Worm (Caenorhabditis elegans) whole organism, young adult: ENCODE results near the gene ptr-22.

Source experiments
- F33H1.4 ChIP-seq: fragments of 200-800 bp; sonication (Bioruptor generic); IDR thresholded peaks from 2 replicates; pipeline ENCODE4 v1.3.6; 2022; ENCODE audit warnings: missing genetic modification reagents, missing genetic modification characterization, missing compliant biosample characterization
- F57A8.1 ChIP-seq: fragments of 200-800 bp; sonication (Bioruptor generic); optimal IDR thresholded peaks from 2 replicates; lab custom pipeline; 2018; ENCODE audit warnings: mild to moderate bottlenecking, missing genetic modification characterization, moderate library complexity, missing compliant biosample characterization
- K11D2.4 ChIP-seq: fragments of 200-800 bp; sonication (Bioruptor generic); IDR thresholded peaks from 2 replicates; pipeline ENCODE4 v1.3.6; 2022; ENCODE audit warnings: missing genetic modification reagents, missing genetic modification characterization, missing compliant biosample characterization
- Y53F4B.3 ChIP-seq: fragments of 200-800 bp; sonication (Bioruptor generic); IDR thresholded peaks from 2 replicates; pipeline ENCODE4 v1.3.6; 2022; ENCODE audit warnings: missing genetic modification reagents, missing genetic modification characterization, missing compliant biosample characterization
- ama-1 ChIP-seq, 3 experiments: fragments of 150-350 bp in 1 of 3; sonication (generic microtip) in 2 of 3; optimal IDR thresholded peaks; 2 replicates each; lab custom pipeline; 2014 to 2018; ENCODE audit warnings: missing biosample characterization in 2 of 3, missing genetic modification characterization in 2 of 3, missing genetic modification reagents in 2 of 3
- attf-6 ChIP-seq: fragments of 200-800 bp; sonication (Bioruptor generic); IDR thresholded peaks from 2 replicates; pipeline ENCODE4 v1.3.6; 2022; ENCODE audit warnings: missing genetic modification reagents, missing genetic modification characterization, missing compliant biosample characterization
- bed-1 ChIP-seq: fragments of 200-800 bp; sonication (Bioruptor generic); IDR thresholded peaks from 2 replicates; pipeline ENCODE4 v1.3.6; 2022; ENCODE audit warnings: missing genetic modification reagents, missing genetic modification characterization, missing compliant biosample characterization
- bed-2 ChIP-seq: fragments of 200-800 bp; sonication (Bioruptor generic); IDR thresholded peaks from 2 replicates; pipeline ENCODE4 v1.3.6; 2022; ENCODE audit warnings: missing genetic modification reagents, missing genetic modification characterization, missing compliant biosample characterization
- cebp-1 ChIP-seq, 2 experiments: fragments of 200-800 bp in 1 of 2; sonication (Bioruptor generic) in 1 of 2; sonication (generic microtip) in 1 of 2; IDR thresholded peaks in 1 of 2; optimal IDR thresholded peaks in 1 of 2; 2 replicates each; pipeline versions ENCODE4 v1.3.6 to Lab custom; 2017 to 2022; ENCODE audit warnings: missing compliant biosample characterization in 2 of 2, missing genetic modification characterization in 2 of 2, mild to moderate bottlenecking in 1 of 2, missing genetic modification reagents in 1 of 2, moderate library complexity in 1 of 2
- cebp-2 ChIP-seq: fragments of 200-800 bp; sonication (Bioruptor generic); IDR thresholded peaks from 2 replicates; pipeline ENCODE4 v1.3.6; 2022; ENCODE audit warnings: missing genetic modification characterization, missing compliant biosample characterization
- ceh-58 ChIP-seq: fragments of 200-800 bp; sonication (Bioruptor generic); IDR thresholded peaks from 2 replicates; pipeline ENCODE4 v1.3.6; 2022; ENCODE audit warnings: missing genetic modification characterization, missing compliant biosample characterization
- ceh-91 ChIP-seq: fragments of 200-800 bp; sonication (Bioruptor generic); IDR thresholded peaks from 2 replicates; pipeline ENCODE4 v1.3.6; 2022; ENCODE audit warnings: missing genetic modification reagents, missing genetic modification characterization, missing compliant biosample characterization
- efl-1 ChIP-seq: fragments of 150-350 bp; optimal IDR thresholded peaks from 2 replicates; lab custom pipeline; 2014; ENCODE audit warnings: missing biosample characterization, missing genetic modification reagents, missing genetic modification characterization
- hlh-12 ChIP-seq: sonication (generic microtip); optimal IDR thresholded peaks from 2 replicates; lab custom pipeline; 2016; ENCODE audit warnings: missing genetic modification characterization, missing compliant biosample characterization
- let-526 ChIP-seq: fragments of 200-800 bp; sonication (Bioruptor generic); IDR thresholded peaks from 2 replicates; pipeline ENCODE4 v1.3.6; 2022; ENCODE audit warnings: missing genetic modification reagents, missing genetic modification characterization, missing compliant biosample characterization
- lin-26 ChIP-seq: fragments of 200-800 bp; sonication (Bioruptor generic); IDR thresholded peaks from 2 replicates; pipeline ENCODE4 v1.3.6; 2022; ENCODE audit warnings: missing genetic modification reagents, missing genetic modification characterization, missing compliant biosample characterization
- lsy-27 ChIP-seq: sonication (generic microtip); optimal IDR thresholded peaks from 2 replicates; lab custom pipeline; 2017; ENCODE audit warnings: missing genetic modification characterization, mild to moderate bottlenecking, missing compliant biosample characterization, antibody characterized with exemption, missing genotype, borderline replicate concordance; ENCODE audit not compliant: insufficient read depth
- madf-3 ChIP-seq: fragments of 200-800 bp; sonication (Bioruptor generic); IDR thresholded peaks from 2 replicates; pipeline ENCODE4 v1.3.6; 2022; ENCODE audit warnings: missing genetic modification reagents, missing genetic modification characterization, missing compliant biosample characterization
- madf-6 ChIP-seq: fragments of 200-800 bp; sonication (Bioruptor generic); IDR thresholded peaks from 2 replicates; pipeline ENCODE4 v1.3.6; 2022; ENCODE audit warnings: missing genetic modification reagents, missing genetic modification characterization, missing compliant biosample characterization
- mcd-1 ChIP-seq: fragments of 200-800 bp; sonication (Bioruptor generic); IDR thresholded peaks from 2 replicates; pipeline ENCODE4 v1.3.6; 2022; ENCODE audit warnings: missing genetic modification reagents, missing genetic modification characterization, missing compliant biosample characterization
- nhr-120 ChIP-seq: fragments of 200-800 bp; sonication (Bioruptor generic); IDR thresholded peaks from 2 replicates; pipeline ENCODE4 v1.3.6; 2022; ENCODE audit warnings: missing genetic modification characterization, missing compliant biosample characterization
- nhr-80 ChIP-seq: sonication (generic microtip); optimal IDR thresholded peaks from 2 replicates; lab custom pipeline; 2016; ENCODE audit warnings: missing genetic modification characterization, missing compliant biosample characterization
- pha-4 ChIP-seq: fragments of 150-350 bp; sonication (generic microtip); optimal IDR thresholded peaks from 2 replicates; lab custom pipeline; 2014; ENCODE audit warnings: missing biosample characterization, missing genetic modification reagents, missing genetic modification characterization
- rpc-1 ChIP-seq, 2 experiments: fragments of 150-350 bp in 1 of 2; sonication (generic microtip) in 1 of 2; optimal IDR thresholded peaks; 2 replicates each; lab custom pipeline; 2014 to 2018; ENCODE audit warnings: missing biosample characterization in 1 of 2, missing genetic modification characterization in 1 of 2, missing genetic modification reagents in 1 of 2, missing genotype in 1 of 2
- snpc-1.1 ChIP-seq: sonication (generic microtip); optimal IDR thresholded peaks from 2 replicates; lab custom pipeline; 2017; ENCODE audit warnings: missing genetic modification characterization, mild to moderate bottlenecking, missing compliant biosample characterization, antibody characterized with exemption, moderate library complexity, missing genotype, missing genetic modification reagents; ENCODE audit not compliant: insufficient read depth
- snpc-4 ChIP-seq, 5 experiments: fragments of 150-350 bp in 1 of 5; sonication (generic microtip) in 4 of 5; optimal IDR thresholded peaks; 2 replicates each; lab custom pipeline; 2014 to 2018; ENCODE audit warnings: missing genetic modification characterization in 5 of 5, missing biosample characterization in 3 of 5, antibody characterized with exemption in 2 of 5, mild to moderate bottlenecking in 2 of 5, missing compliant biosample characterization in 2 of 5, missing genotype in 2 of 5, moderate library complexity in 2 of 5, missing genetic modification reagents in 1 of 5
- ztf-18 ChIP-seq: sonication (generic microtip); optimal IDR thresholded peaks from 2 replicates; lab custom pipeline; 2016; ENCODE audit warnings: missing genotype, mild to moderate bottlenecking, missing genetic modification characterization, missing compliant biosample characterization
- ztf-25 ChIP-seq: fragments of 200-800 bp; sonication (Bioruptor generic); IDR thresholded peaks from 2 replicates; pipeline ENCODE4 v1.3.6; 2022; ENCODE audit warnings: missing genetic modification reagents, missing genetic modification characterization, missing compliant biosample characterization

The ptr-22 gene

DNA sequence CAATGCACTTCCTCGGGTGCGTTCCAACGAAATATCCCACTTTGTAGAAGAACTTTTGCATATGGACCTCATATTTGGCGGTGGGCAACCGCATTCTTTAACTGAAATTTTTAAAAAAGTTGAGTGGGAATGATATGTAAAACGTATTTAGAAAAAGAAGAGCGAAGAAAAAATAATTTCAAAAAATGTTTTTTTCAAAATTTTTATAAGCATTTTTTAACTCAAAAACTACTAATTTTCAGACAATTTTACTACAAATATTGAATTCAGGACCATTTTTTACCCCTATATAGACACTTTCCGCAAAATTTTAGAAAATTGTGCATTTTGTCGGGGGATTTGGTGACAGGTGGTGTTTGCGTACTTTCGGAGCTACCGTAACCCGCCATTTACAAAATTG is at the start of gene ptr-22:
TSS of gene ptr-22 (minus strand) at position 101 of the 400 bp plus-strand sequence.
- TF ChIP-seq pha-4: no peak
- no peak for TF ChIP-seq efl-1 (GFP tag; lab: Kevin White, UChicago)
- TF ChIP-seq Y53F4B.3 (GFP tag; lab: Robert Waterston, UW): no peak
- TF ChIP-seq ceh-91: no peak
- TF ChIP-seq F57A8.1 (GFP tag; lab: Kevin White, UChicago): no peak
- TF ChIP-seq hlh-12 (tag; lab: Kevin White, UChicago): no peak
- no peak for TF ChIP-seq mcd-1 (GFP tag; lab: Robert Waterston, UW)
- TF ChIP-seq ztf-25 (GFP tag; lab: Robert Waterston, UW): no peak
- no peak for TF ChIP-seq cebp-2 (GFP tag; lab: Robert Waterston, UW)
- no peak for TF ChIP-seq rpc-1 (optimal IDR thresholded peaks at IDR 0.05; lab: Kevin White, UChicago)
- no peak for TF ChIP-seq rpc-1 (tag; optimal IDR thresholded peaks at IDR 0.05; lab: Kevin White, UChicago)

DNA sequence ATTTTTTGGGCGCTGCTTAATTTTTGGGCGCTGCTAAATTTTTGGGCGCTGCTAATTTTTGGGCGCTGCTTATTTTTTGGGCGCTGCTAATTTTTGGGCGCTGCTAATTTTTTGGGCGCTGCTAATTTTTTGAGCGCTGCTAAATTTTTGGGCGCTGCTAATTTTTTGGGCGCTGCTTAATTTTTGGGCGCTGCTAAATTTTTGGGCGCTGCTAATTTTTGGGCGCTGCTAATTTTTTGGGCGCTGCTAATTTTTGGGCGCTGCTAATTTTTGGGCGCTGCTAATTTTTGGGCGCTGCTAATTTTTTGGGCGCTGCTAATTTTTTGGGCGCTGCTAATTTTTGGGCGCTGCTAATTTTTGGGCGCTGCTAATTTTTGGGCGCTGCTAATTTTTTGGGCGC is 48.9 kb upstream of the ptr-22 start:
- TF ChIP-seq lin-26 (GFP tag; lab: Robert Waterston, UW): 0 out of 2 replicates have a peak, but pooled peaks have one; percentile 22
- 0 out of 2 replicates have a peak, but pooled peaks have one; percentile 17 for TF ChIP-seq let-526 (GFP tag; lab: Robert Waterston, UW)
- peak; percentile 8; the same call in 1 of the 2 replicates for TF ChIP-seq madf-3 (GFP tag; lab: Robert Waterston, UW)
- 0 out of 2 replicates have a peak, but pooled peaks have one; percentile 15 for TF ChIP-seq madf-6 (GFP tag; lab: Robert Waterston, UW)
- 0 out of 2 replicates have a peak, but pooled peaks have one; percentile 22 for TF ChIP-seq F33H1.4
- 0 out of 2 replicates have a peak, but pooled peaks have one; percentile 9 for TF ChIP-seq K11D2.4 (GFP tag; lab: Robert Waterston, UW)
- 0 out of 2 replicates have a peak, but pooled peaks have one; percentile 25 for TF ChIP-seq bed-1

DNA sequence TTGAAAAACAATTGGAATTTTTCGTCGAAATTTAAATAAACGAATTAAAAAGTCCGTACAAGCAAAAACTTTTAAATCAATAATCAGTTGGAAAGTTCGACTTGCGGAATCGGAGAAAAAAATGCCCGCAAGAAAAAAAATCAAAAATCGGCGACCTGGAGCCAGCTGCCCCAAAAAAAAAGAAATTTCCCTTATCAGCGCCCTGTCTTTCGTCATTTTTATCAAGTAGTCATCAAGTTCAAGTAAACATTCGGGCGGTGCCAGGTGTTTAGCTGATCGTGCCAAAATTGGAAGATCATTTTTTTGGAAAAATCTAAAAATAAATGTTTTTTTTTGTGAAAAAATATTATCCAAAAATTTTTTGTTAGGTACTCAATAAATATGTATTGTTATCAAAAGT is 47.1 kb upstream of the ptr-22 start:
- TF ChIP-seq ama-1 (optimal IDR thresholded peaks at IDR 0.05; lab: Kevin White, UChicago) (no peak), ama-1 (GFP tag; optimal IDR thresholded peaks at IDR 0.05; lab: Kevin White, UChicago) (no peak), nhr-80 (peak; percentile 60)
- TF ChIP-seq, all 124 proteins: peak for 1

DNA sequence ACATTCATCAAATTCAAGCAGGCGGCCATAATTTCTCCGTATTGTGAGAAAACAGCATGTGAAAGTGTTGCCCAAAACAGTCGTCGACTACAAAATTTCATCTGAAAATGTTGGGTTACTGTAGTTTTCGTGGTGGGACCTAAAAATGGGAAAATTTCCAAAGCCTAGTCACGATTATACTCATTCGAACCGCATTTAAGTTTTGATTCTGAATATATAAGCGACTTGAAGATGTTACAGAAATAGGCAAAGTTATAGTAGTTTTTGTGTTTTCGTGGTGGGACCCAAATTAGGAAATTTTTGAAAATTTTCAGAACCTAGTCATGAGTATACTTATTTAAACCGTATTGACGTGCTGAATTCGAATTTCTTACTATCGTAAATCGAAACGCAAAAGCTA is 46.7 kb upstream of the ptr-22 start, which contains the start of gene Y39B6A.41:
TSS of gene Y39B6A.41 (minus strand) at position 101 of the 400 bp plus-strand sequence.
- TF ChIP-seq snpc-1.1 (tag; lab: Kevin White, UChicago): no peak
- no peak for TF ChIP-seq ztf-18 (tag; lab: Kevin White, UChicago)
- TF ChIP-seq lsy-27 (tag; lab: Kevin White, UChicago): no peak
- TF ChIP-seq cebp-1 (GFP tag; IDR thresholded peaks at IDR 0.05; lab: Robert Waterston, UW): no peak
- no peak for TF ChIP-seq cebp-1 (tag; optimal IDR thresholded peaks at IDR 0.05; lab: Kevin White, UChicago)
- TF ChIP-seq madf-6 (GFP tag; lab: Robert Waterston, UW): no peak
- TF ChIP-seq attf-6 (GFP tag; lab: Robert Waterston, UW): no peak
- TF ChIP-seq madf-3 (GFP tag; lab: Robert Waterston, UW): no peak
- TF ChIP-seq snpc-4 (GFP tag; optimal IDR thresholded peaks at IDR 0.05; lab: Kevin White, UChicago): no peak
- TF ChIP-seq snpc-4 (tag; optimal IDR thresholded peaks at IDR 0.05; lab: Kevin White, UChicago): no peak
- TF ChIP-seq nhr-120 (GFP tag; lab: Robert Waterston, UW): no peak

DNA sequence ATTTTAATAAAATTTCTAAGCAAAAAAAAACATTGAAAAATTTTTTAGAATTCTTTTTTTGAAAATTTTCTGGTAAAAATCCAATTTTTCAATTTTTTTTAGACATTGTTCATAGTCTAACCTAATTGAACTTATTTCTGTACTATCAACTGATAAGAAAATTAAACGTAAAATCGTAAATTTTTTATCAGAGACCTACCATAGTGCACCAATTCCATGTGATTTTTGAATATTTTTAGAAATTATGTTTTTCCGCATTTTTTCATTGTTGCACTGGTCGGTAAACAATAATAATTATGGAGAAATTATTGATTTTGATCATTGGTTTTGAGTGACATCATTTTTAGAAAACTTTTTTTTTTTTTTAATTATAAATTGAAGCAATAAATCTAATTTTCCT is 45.4 kb upstream of the ptr-22 start:
- TF ChIP-seq bed-2 (GFP tag; lab: Robert Waterston, UW): no peak
- no peak for TF ChIP-seq ceh-58 (GFP tag; lab: Robert Waterston, UW)
